Fruit fly (Drosophila melanogaster) whole organism, prepupa: ENCODE measurements around the gene Ask1.
A peak's percentile ranks its signal among the peaks of the same experiment; 100 is the strongest.

Experiments
- Blimp-1 ChIP-seq: fragments of 200-800 bp; sonication (Bioruptor generic); optimal IDR thresholded peaks from 3 replicates; lab custom pipeline; 2017; ENCODE audit warnings: missing biosample characterization, missing genetic modification characterization, mild to moderate bottlenecking, moderate library complexity, missing genetic modification reagents
- CG10669 ChIP-seq: fragments of 200-800 bp; sonication (Bioruptor generic); optimal IDR thresholded peaks from 3 replicates; lab custom pipeline; 2018; ENCODE audit warnings: missing biosample characterization, mild to moderate bottlenecking, missing genetic modification characterization, moderate library complexity
- CG11762 ChIP-seq: fragments of 200-800 bp; sonication (Bioruptor generic); optimal IDR thresholded peaks from 3 replicates; lab custom pipeline; 2016; ENCODE audit warnings: missing biosample characterization, missing genetic modification characterization; ENCODE audit not compliant: insufficient read depth
- CG11902 ChIP-seq: fragments of 200-800 bp; sonication (Bioruptor generic); optimal IDR thresholded peaks from 3 replicates; lab custom pipeline; 2016; ENCODE audit warnings: missing biosample characterization, missing genetic modification characterization
- CG15336 ChIP-seq: fragments of 200-800 bp; sonication (Bioruptor generic); IDR thresholded peaks from 2 replicates; pipeline ENCODE4 v1.3.6; 2022; ENCODE audit warnings: missing biosample characterization, missing genetic modification characterization
- CG16779 ChIP-seq: fragments of 200-800 bp; sonication (Bioruptor generic); optimal IDR thresholded peaks from 3 replicates; lab custom pipeline; 2017; ENCODE audit warnings: missing biosample characterization, mild to moderate bottlenecking, missing genetic modification characterization
- CG3032 ChIP-seq: fragments of 200-800 bp; optimal IDR thresholded peaks from 2 replicates; lab custom pipeline; 2019; ENCODE audit warnings: missing biosample characterization, mild to moderate bottlenecking, missing genetic modification characterization, moderate library complexity
- CG31627 ChIP-seq: fragments of 200-800 bp; sonication (Bioruptor generic); optimal IDR thresholded peaks from 3 replicates; lab custom pipeline; 2016; ENCODE audit warnings: missing biosample characterization, missing genetic modification characterization
- CG32006 ChIP-seq: fragments of 200-800 bp; sonication (Bioruptor generic); optimal IDR thresholded peaks from 3 replicates; lab custom pipeline; 2017; ENCODE audit warnings: missing biosample characterization, mild to moderate bottlenecking, missing genetic modification characterization
- CG34406 ChIP-seq: fragments of 200-800 bp; sonication (Bioruptor generic); optimal IDR thresholded peaks from 3 replicates; lab custom pipeline; 2016; ENCODE audit warnings: missing biosample characterization, missing genetic modification characterization
- CG3919 ChIP-seq: fragments of 200-800 bp; sonication (Bioruptor generic); optimal IDR thresholded peaks from 3 replicates; lab custom pipeline; 2016; ENCODE audit warnings: missing biosample characterization, missing genetic modification characterization
- CG6163 ChIP-seq: fragments of 200-800 bp; sonication (Bioruptor generic); IDR thresholded peaks from 3 replicates; pipeline ENCODE4 v1.3.6; 2022; ENCODE audit warnings: missing biosample characterization, missing genetic modification characterization
- CG6276 ChIP-seq: fragments of 200-800 bp; sonication (Bioruptor generic); optimal IDR thresholded peaks from 2 replicates; lab custom pipeline; 2017; ENCODE audit warnings: missing biosample characterization, mild to moderate bottlenecking, missing genetic modification characterization
- CG6854 ChIP-seq: fragments of 200-800 bp; sonication (Bioruptor generic); optimal IDR thresholded peaks from 2 replicates; lab custom pipeline; 2017; ENCODE audit warnings: missing biosample characterization, mild to moderate bottlenecking, missing genetic modification characterization
- CG7368 ChIP-seq: fragments of 200-800 bp; sonication (Bioruptor generic); optimal IDR thresholded peaks from 3 replicates; lab custom pipeline; 2016; ENCODE audit warnings: missing biosample characterization, missing genetic modification characterization
- CG8319 ChIP-seq: fragments of 200-800 bp; sonication (Bioruptor generic); optimal IDR thresholded peaks from 3 replicates; lab custom pipeline; 2016; ENCODE audit warnings: missing biosample characterization, missing genetic modification characterization
- CG8632 ChIP-seq: fragments of 200-800 bp; sonication (Bioruptor generic); optimal IDR thresholded peaks from 3 replicates; lab custom pipeline; 2016; ENCODE audit warnings: missing biosample characterization, missing genetic modification characterization
- CG9139 ChIP-seq: fragments of 200-800 bp; sonication (Bioruptor generic); optimal IDR thresholded peaks from 3 replicates; lab custom pipeline; 2017; ENCODE audit warnings: missing biosample characterization, mild to moderate bottlenecking, missing genetic modification characterization
- Eip75B ChIP-seq: fragments of 200-800 bp; sonication (Bioruptor generic); optimal IDR thresholded peaks from 3 replicates; lab custom pipeline; 2016; ENCODE audit warnings: missing biosample characterization, missing genetic modification characterization
- Eip78C ChIP-seq: fragments of 200-800 bp; sonication (Bioruptor generic); peaks from one replicate; lab custom pipeline; 2016; ENCODE audit warnings: missing biosample characterization, missing genetic modification characterization
- Eip93F ChIP-seq: fragments of 200-800 bp; sonication (Bioruptor generic); optimal IDR thresholded peaks from 2 replicates; lab custom pipeline; 2016; ENCODE audit warnings: missing biosample characterization, mild to moderate bottlenecking, missing genetic modification characterization
- Ets21C ChIP-seq: fragments of 200-800 bp; sonication (Bioruptor generic); optimal IDR thresholded peaks from 3 replicates; lab custom pipeline; 2016; ENCODE audit warnings: missing biosample characterization, missing genetic modification characterization
- Gug ChIP-seq: fragments of 200-800 bp; sonication (Bioruptor generic); IDR thresholded peaks from 2 replicates; pipeline ENCODE4 v1.3.6; 2022; ENCODE audit warnings: missing biosample characterization, missing genetic modification characterization
- Hr39 ChIP-seq: fragments of 200-800 bp; sonication (Bioruptor generic); optimal IDR thresholded peaks from 2 replicates; lab custom pipeline; 2016; ENCODE audit warnings: missing biosample characterization, missing genetic modification characterization
- Hr4 ChIP-seq: fragments of 200-800 bp; sonication (Bioruptor generic); optimal IDR thresholded peaks from 3 replicates; lab custom pipeline; 2016; ENCODE audit warnings: missing biosample characterization, missing genetic modification characterization
- Met ChIP-seq: fragments of 200-800 bp; sonication (Bioruptor generic); optimal IDR thresholded peaks from 3 replicates; lab custom pipeline; 2016; ENCODE audit warnings: missing biosample characterization, missing genetic modification characterization
- OdsH ChIP-seq: fragments of 200-800 bp; sonication (Bioruptor generic); optimal IDR thresholded peaks from 3 replicates; lab custom pipeline; 2016; ENCODE audit warnings: missing biosample characterization, missing genetic modification characterization
- Smox ChIP-seq: fragments of 200-800 bp; sonication (Bioruptor generic); optimal IDR thresholded peaks from 3 replicates; lab custom pipeline; 2016; ENCODE audit warnings: missing biosample characterization, missing genetic modification characterization
- Sox102F ChIP-seq: fragments of 200-800 bp; sonication (Bioruptor generic); optimal IDR thresholded peaks from 2 replicates; lab custom pipeline; 2016; ENCODE audit warnings: missing biosample characterization, mild to moderate bottlenecking, missing genetic modification characterization
- Sox14 ChIP-seq: fragments of 200-800 bp; sonication (Bioruptor generic); optimal IDR thresholded peaks from 3 replicates; lab custom pipeline; 2016; ENCODE audit warnings: missing biosample characterization, missing genetic modification characterization
- Sox15 ChIP-seq: fragments of 200-800 bp; sonication (Bioruptor generic); optimal IDR thresholded peaks from 3 replicates; lab custom pipeline; 2016; ENCODE audit warnings: missing biosample characterization, missing genetic modification characterization
- achi ChIP-seq: fragments of 200-800 bp; sonication (Bioruptor generic); optimal IDR thresholded peaks from 3 replicates; lab custom pipeline; 2016; ENCODE audit warnings: missing biosample characterization, missing genetic modification characterization
- dsx ChIP-seq: fragments of 200-800 bp; optimal IDR thresholded peaks from 3 replicates; lab custom pipeline; 2019; ENCODE audit warnings: missing biosample characterization, mild to moderate bottlenecking, missing genetic modification characterization, moderate library complexity; ENCODE audit not compliant: poor library complexity, severe bottlenecking
- eg ChIP-seq: fragments of 200-800 bp; sonication (Bioruptor generic); IDR thresholded peaks from 3 replicates; pipeline ENCODE4 v1.3.6; 2022; ENCODE audit warnings: missing biosample characterization, missing genetic modification characterization
- esn ChIP-seq: fragments of 200-800 bp; sonication (Bioruptor generic); optimal IDR thresholded peaks from 2 replicates; lab custom pipeline; 2016; ENCODE audit warnings: missing biosample characterization, mild to moderate bottlenecking, missing genetic modification characterization, moderate library complexity
- fd59A ChIP-seq: fragments of 200-800 bp; sonication (Bioruptor generic); optimal IDR thresholded peaks from 2 replicates; lab custom pipeline; 2017; ENCODE audit warnings: missing biosample characterization, mild to moderate bottlenecking, missing genetic modification characterization, missing genetic modification reagents
- fkh ChIP-seq: fragments of 200-800 bp; sonication (Bioruptor generic); optimal IDR thresholded peaks from 3 replicates; lab custom pipeline; 2017; ENCODE audit warnings: missing biosample characterization, mild to moderate bottlenecking, missing genetic modification characterization, moderate library complexity
- lz ChIP-seq: fragments of 200-800 bp; sonication (Bioruptor generic); optimal IDR thresholded peaks from 3 replicates; lab custom pipeline; 2016; ENCODE audit warnings: missing biosample characterization, missing genetic modification characterization
- net ChIP-seq: fragments of 200-800 bp; sonication (Bioruptor generic); optimal IDR thresholded peaks from 3 replicates; lab custom pipeline; 2016; ENCODE audit warnings: missing biosample characterization, missing genetic modification characterization
- salr ChIP-seq, 2 experiments: fragments of 200-800 bp; sonication (Bioruptor generic); optimal IDR thresholded peaks; 3 replicates each; lab custom pipeline; 2016 to 2018; ENCODE audit warnings: missing biosample characterization in 2 of 2, missing genetic modification characterization in 2 of 2, mild to moderate bottlenecking in 1 of 2
- spab ChIP-seq: fragments of 200-800 bp; sonication (Bioruptor generic); optimal IDR thresholded peaks from 2 replicates; lab custom pipeline; 2017; ENCODE audit warnings: missing biosample characterization, mild to moderate bottlenecking, missing genetic modification characterization, missing genetic modification reagents
- ss ChIP-seq, 2 experiments: fragments of 200-800 bp; sonication (Bioruptor generic); optimal IDR thresholded peaks; 2 replicates in 1 of 2; 3 replicates in 1 of 2; lab custom pipeline; 2017 to 2018; ENCODE audit warnings: mild to moderate bottlenecking in 2 of 2, missing biosample characterization in 2 of 2, missing genetic modification characterization in 2 of 2, moderate library complexity in 1 of 2
- svp ChIP-seq: fragments of 200-800 bp; sonication (Bioruptor generic); peaks from one replicate; lab custom pipeline; 2016; ENCODE audit warnings: missing biosample characterization, missing genetic modification characterization
- topi ChIP-seq: fragments of 200-800 bp; sonication (Bioruptor generic); optimal IDR thresholded peaks from 3 replicates; lab custom pipeline; 2016; ENCODE audit warnings: missing biosample characterization, missing genetic modification characterization
- vri ChIP-seq: fragments of 200-800 bp; sonication (Bioruptor generic); optimal IDR thresholded peaks from 3 replicates; lab custom pipeline; 2016; ENCODE audit warnings: missing biosample characterization, mild to moderate bottlenecking, missing genetic modification characterization

Gene Ask1

DNA sequence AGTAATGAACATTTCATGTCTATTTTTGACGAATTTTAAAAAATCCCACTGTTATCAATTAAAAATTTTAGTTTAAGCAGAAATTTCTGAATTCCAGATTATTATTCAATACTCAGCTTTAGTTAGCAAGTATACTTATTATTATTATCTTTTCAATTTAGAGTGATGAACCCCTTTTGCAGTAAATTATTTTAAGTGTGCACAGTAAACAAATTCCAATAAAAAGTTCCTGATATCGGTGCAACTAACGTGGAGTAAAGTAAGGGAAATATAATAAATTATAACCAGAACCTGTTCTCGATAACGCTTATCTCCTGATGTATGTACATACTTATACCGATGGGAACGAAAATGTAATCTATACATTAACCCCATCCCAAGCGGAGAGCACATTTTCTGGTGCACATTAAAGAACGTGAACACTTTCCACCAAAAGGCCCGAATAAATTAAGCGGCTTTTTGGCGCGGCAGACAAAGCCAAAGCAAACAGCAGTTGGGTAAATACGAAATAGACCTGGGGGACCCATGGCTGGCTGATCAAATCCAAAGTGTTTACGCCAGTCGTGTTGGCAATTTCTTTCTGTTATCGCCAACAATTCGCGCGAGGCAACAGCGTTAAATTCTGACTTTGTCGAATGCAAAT is 21.4 kb upstream of the Ask1 start (continued):
- TF ChIP-seq ss (GFP tag; optimal IDR thresholded peaks at IDR 0.05; lab: Kevin White, UChicago), result no peak
- TF ChIP-seq spab (GFP tag; lab: Kevin White, UChicago), result no peak
- no peak for TF ChIP-seq CG6276 (GFP tag; lab: Kevin White, UChicago)
- TF ChIP-seq CG15336 (GFP tag; lab: Robert Waterston, UW), result no peak
- TF ChIP-seq CG10669, result no peak
- TF ChIP-seq Ets21C (GFP tag; lab: Kevin White, UChicago), result no peak
- TF ChIP-seq topi (GFP tag; lab: Kevin White, UChicago), result peak; percentile 18
- no peak for TF ChIP-seq fd59A
- TF ChIP-seq Met, result peak; percentile 25
- no peak for TF ChIP-seq CG9139 (GFP tag; lab: Kevin White, UChicago)
- TF ChIP-seq CG8319 (GFP tag; lab: Kevin White, UChicago), result no peak
- TF ChIP-seq Eip75B (GFP tag; lab: Kevin White, UChicago), result no peak
- TF ChIP-seq CG31627 (GFP tag; lab: Kevin White, UChicago), result no peak

DNA sequence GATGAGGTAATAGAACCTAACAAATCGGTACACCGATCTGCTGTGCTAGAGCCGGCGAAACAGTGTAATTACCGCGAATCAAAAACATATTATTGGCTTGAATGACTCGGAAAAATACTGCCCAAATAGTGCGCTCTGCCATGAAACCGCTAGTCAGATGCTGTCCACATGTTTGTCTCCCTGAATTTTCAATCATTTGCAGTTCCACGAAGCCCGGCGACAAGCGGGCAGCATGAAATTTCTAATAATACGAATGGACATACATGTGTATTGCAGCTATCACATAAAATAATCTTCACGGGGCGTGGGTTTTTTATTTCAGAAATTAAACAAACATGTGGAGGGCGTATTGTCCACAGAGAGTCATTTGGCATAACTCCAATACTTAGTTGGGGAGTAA is 20.6 kb upstream of the Ask1 start:
- TF ChIP-seq dsx (GFP tag; lab: Kevin White, UChicago) (no peak), CG7368 (GFP tag; lab: Kevin White, UChicago) (no peak)

DNA sequence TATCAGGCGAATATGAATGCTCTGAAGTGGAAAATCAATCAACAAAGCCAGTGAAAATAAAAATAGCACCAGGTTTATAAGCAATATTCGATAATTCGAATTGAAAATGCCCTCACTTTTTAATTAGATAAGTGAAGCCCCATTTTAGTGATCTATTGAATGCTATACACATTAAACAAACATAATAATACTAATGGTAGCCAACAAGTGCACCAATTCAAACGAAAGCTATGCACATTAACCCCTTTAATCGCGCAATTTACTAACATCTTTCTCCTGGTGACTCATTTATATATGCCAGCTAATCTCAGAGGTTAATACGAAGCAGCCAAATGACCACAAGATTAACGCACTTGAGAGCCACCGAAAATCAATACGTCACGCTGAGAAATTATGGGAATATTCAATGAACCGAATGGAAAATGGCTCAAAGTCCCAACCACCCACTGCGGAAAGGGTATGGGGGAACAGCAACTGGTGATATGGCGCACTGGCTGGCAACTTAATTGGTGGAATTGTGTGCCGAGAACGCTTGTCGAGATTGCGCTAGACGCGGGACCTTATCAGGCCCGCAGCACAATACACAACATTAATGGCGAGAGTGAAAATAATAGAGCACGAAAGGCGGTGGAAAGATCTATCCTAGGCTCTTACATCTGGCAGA is 20.0 kb upstream of the Ask1 start:
- TF ChIP-seq lz (GFP tag; lab: Kevin White, UChicago), result peak; percentile 8
- TF ChIP-seq CG8319 (GFP tag; lab: Kevin White, UChicago), result no peak
- TF ChIP-seq Hr4 (GFP tag; lab: Kevin White, UChicago), result no peak
- TF ChIP-seq CG31627 (GFP tag; lab: Kevin White, UChicago), result peak; percentile 6
- TF ChIP-seq esn, result peak; percentile 44
- no peak for TF ChIP-seq fkh (GFP tag; lab: Kevin White, UChicago)
- no peak for TF ChIP-seq CG11762 (GFP tag; lab: Kevin White, UChicago)
- TF ChIP-seq CG3032 (tag; lab: Kevin White, UChicago), result no peak
- TF ChIP-seq net (GFP tag; lab: Kevin White, UChicago), result no peak
- TF ChIP-seq topi (GFP tag; lab: Kevin White, UChicago), result no peak
- no peak for TF ChIP-seq Sox14
- no peak for TF ChIP-seq CG6163
- TF ChIP-seq CG32006 (GFP tag; lab: Kevin White, UChicago), result no peak
- no peak for TF ChIP-seq achi (GFP tag; lab: Kevin White, UChicago)
- no peak for TF ChIP-seq Sox15
- TF ChIP-seq Eip93F, result no peak
- TF ChIP-seq dsx (GFP tag; lab: Kevin White, UChicago), result no peak
- TF ChIP-seq svp (GFP tag; lab: Kevin White, UChicago), result peak; percentile 90
- TF ChIP-seq CG9139 (GFP tag; lab: Kevin White, UChicago), result peak; percentile 43
- no peak for TF ChIP-seq CG3919 (GFP tag; lab: Kevin White, UChicago)
- no peak for TF ChIP-seq CG15336 (GFP tag; lab: Robert Waterston, UW)
- TF ChIP-seq CG10669, result no peak
- TF ChIP-seq Eip78C, result peak; percentile 76
- peak; percentile 41 for TF ChIP-seq vri
- TF ChIP-seq Blimp-1 (GFP tag; lab: Kevin White, UChicago), result no peak
- TF ChIP-seq Smox (GFP tag; lab: Kevin White, UChicago), result no peak
- peak; percentile 29 for TF ChIP-seq spab (GFP tag; lab: Kevin White, UChicago)
- no peak for TF ChIP-seq Sox102F
- no peak for TF ChIP-seq CG34406
- peak; percentile 3 for TF ChIP-seq Ets21C (GFP tag; lab: Kevin White, UChicago)
- TF ChIP-seq Gug (GFP tag; lab: Robert Waterston, UW), result no peak
- no peak for TF ChIP-seq OdsH
- no peak for TF ChIP-seq salr (GFP tag; optimal IDR thresholded peaks at IDR 0.05; lab: Kevin White, UChicago)
- peak; percentile 4 for TF ChIP-seq CG6854 (GFP tag; lab: Kevin White, UChicago)
- peak; percentile 35 for TF ChIP-seq CG16779 (tag; lab: Kevin White, UChicago)
- TF ChIP-seq eg (GFP tag; lab: Robert Waterston, UW), result no peak
- TF ChIP-seq Hr39 (GFP tag; lab: Kevin White, UChicago), result no peak
- no peak for TF ChIP-seq CG11902 (GFP tag; lab: Kevin White, UChicago)
- TF ChIP-seq CG8632 (GFP tag; lab: Kevin White, UChicago), result no peak
